Fruit fly (Drosophila melanogaster): ENCODE data around the gene Hpr1.

Gene Hpr1

dm6 chr3R:5821243-5821642, at the start of gene Hpr1:
Gene Hpr1 (minus strand): TSS chr3R:5821440.
- TF ChIP-seq CG8478 (optimal IDR thresholded peaks at IDR 0.05) = no peak
- TF ChIP-seq CTCF (optimal IDR thresholded peaks at IDR 0.05) = no peak

dm6 chr3R:5862032-5862641, 40.9 kb upstream of the Hpr1 start, which contains the start of gene CG2017:
Gene CG2017 (minus strand): TSS chr3R:5862405.
- no peak for TF ChIP-seq CG8478 (optimal IDR thresholded peaks at IDR 0.05)
- TF ChIP-seq CTCF (optimal IDR thresholded peaks at IDR 0.05) = peak; percentile 3

- TF ChIP-seq CG8478 (optimal IDR thresholded peaks at IDR 0.05) (no peak), CTCF (optimal IDR thresholded peaks at IDR 0.05) (no peak)
Measured at dm6 chr3R:5861218-5861902, 40.1 kb upstream of the Hpr1 start.

dm6 chr3R:5860736-5861217, 39.5 kb upstream of the Hpr1 start:
- no peak for TF ChIP-seq CTCF (optimal IDR thresholded peaks at IDR 0.05)
- no peak for TF ChIP-seq CG8478 (optimal IDR thresholded peaks at IDR 0.05)

- peak in 1 of 2 experiments; percentile 47 for TF ChIP-seq CTCF (optimal IDR thresholded peaks at IDR 0.05)
- TF ChIP-seq CG8478 (optimal IDR thresholded peaks at IDR 0.05) = no peak
Measured at dm6 chr3R:5856215-5856614, 35.0 kb upstream of the Hpr1 start, which contains the start of the genes disp and ECSIT. Gene disp (minus strand): TSS chr3R:5856311. Gene ECSIT (plus strand): TSS chr3R:5856585.

- TF ChIP-seq CTCF (optimal IDR thresholded peaks at IDR 0.05) = no peak
- TF ChIP-seq CG8478 (optimal IDR thresholded peaks at IDR 0.05) = no peak
Measured at dm6 chr3R:5853032-5853431, 31.8 kb upstream of the Hpr1 start, which contains the start of gene CG34287. Gene CG34287 (plus strand): TSS chr3R:5853332.

- no peak for TF ChIP-seq CTCF (optimal IDR thresholded peaks at IDR 0.05)
- no peak for TF ChIP-seq CG8478 (optimal IDR thresholded peaks at IDR 0.05)
Measured at dm6 chr3R:5846570-5847270, 25.5 kb upstream of the Hpr1 start, which contains the start of gene CG14676. Gene CG14676 (plus strand): TSS chr3R:5847220.

dm6 chr3R:5843516-5843915, 22.3 kb upstream of the Hpr1 start:
- TF ChIP-seq CG8478 (optimal IDR thresholded peaks at IDR 0.05) (no peak), CTCF (optimal IDR thresholded peaks at IDR 0.05) (no peak)

dm6 chr3R:5841290-5841689, 20.1 kb upstream of the Hpr1 start:
- TF ChIP-seq CG8478 (optimal IDR thresholded peaks at IDR 0.05) (no peak), CTCF (optimal IDR thresholded peaks at IDR 0.05) (no peak)

- TF ChIP-seq CTCF (optimal IDR thresholded peaks at IDR 0.05) (no peak), CG8478 (optimal IDR thresholded peaks at IDR 0.05) (no peak)
Measured at dm6 chr3R:5840870-5841269, 19.6 kb upstream of the Hpr1 start, which contains the start of gene CG1213. Gene CG1213 (plus strand): TSS chr3R:5841170.

dm6 chr3R:5838683-5839365, 17.6 kb upstream of the Hpr1 start:
- no peak for TF ChIP-seq CTCF (optimal IDR thresholded peaks at IDR 0.05)
- no peak for TF ChIP-seq CG8478 (optimal IDR thresholded peaks at IDR 0.05)

- no peak for TF ChIP-seq CTCF (optimal IDR thresholded peaks at IDR 0.05)
- TF ChIP-seq CG8478 (optimal IDR thresholded peaks at IDR 0.05) = no peak
Measured at dm6 chr3R:5836536-5836935, 15.3 kb upstream of the Hpr1 start.

- no peak for TF ChIP-seq CG8478 (optimal IDR thresholded peaks at IDR 0.05)
- no peak for TF ChIP-seq CTCF (optimal IDR thresholded peaks at IDR 0.05)
Measured at dm6 chr3R:5833948-5834504, 12.8 kb upstream of the Hpr1 start.

dm6 chr3R:5832345-5832981, 11.2 kb upstream of the Hpr1 start:
- TF ChIP-seq CG8478 (optimal IDR thresholded peaks at IDR 0.05) (no peak), CTCF (optimal IDR thresholded peaks at IDR 0.05) (no peak)

All from S2 (cell line).